Fruit fly (Drosophila melanogaster) whole organism, prepupa: Measurements from ENCODE around the gene CG34176.

ENCODE experiments used
- Blimp-1 ChIP-seq: fragments of 200-800 bp; sonication (Bioruptor generic); optimal IDR thresholded peaks from 3 replicates; lab custom pipeline; 2017; ENCODE audit warnings: missing biosample characterization, missing genetic modification characterization, mild to moderate bottlenecking, moderate library complexity, missing genetic modification reagents
- CG10631 ChIP-seq: fragments of 200-800 bp; sonication (Bioruptor generic); optimal IDR thresholded peaks from 2 replicates; lab custom pipeline; 2016; ENCODE audit warnings: missing biosample characterization, missing genetic modification characterization
- CG10669 ChIP-seq: fragments of 200-800 bp; sonication (Bioruptor generic); optimal IDR thresholded peaks from 3 replicates; lab custom pipeline; 2018; ENCODE audit warnings: missing biosample characterization, mild to moderate bottlenecking, missing genetic modification characterization, moderate library complexity
- CG11294 ChIP-seq: fragments of 200-800 bp; sonication (Bioruptor generic); IDR thresholded peaks from 2 replicates; pipeline ENCODE4 v1.3.6; 2022; ENCODE audit warnings: missing biosample characterization, missing genetic modification characterization
- CG11762 ChIP-seq: fragments of 200-800 bp; sonication (Bioruptor generic); optimal IDR thresholded peaks from 3 replicates; lab custom pipeline; 2016; ENCODE audit warnings: missing biosample characterization, missing genetic modification characterization; ENCODE audit not compliant: insufficient read depth
- CG11902 ChIP-seq: fragments of 200-800 bp; sonication (Bioruptor generic); optimal IDR thresholded peaks from 3 replicates; lab custom pipeline; 2016; ENCODE audit warnings: missing biosample characterization, missing genetic modification characterization
- CG15336 ChIP-seq: fragments of 200-800 bp; sonication (Bioruptor generic); IDR thresholded peaks from 2 replicates; pipeline ENCODE4 v1.3.6; 2022; ENCODE audit warnings: missing biosample characterization, missing genetic modification characterization
- CG1621 ChIP-seq: fragments of 200-800 bp; sonication (Bioruptor generic); optimal IDR thresholded peaks from 3 replicates; lab custom pipeline; 2018; ENCODE audit warnings: missing biosample characterization, mild to moderate bottlenecking, missing genetic modification characterization
- CG16779 ChIP-seq: fragments of 200-800 bp; sonication (Bioruptor generic); optimal IDR thresholded peaks from 3 replicates; lab custom pipeline; 2017; ENCODE audit warnings: missing biosample characterization, mild to moderate bottlenecking, missing genetic modification characterization
- CG3032 ChIP-seq: fragments of 200-800 bp; optimal IDR thresholded peaks from 2 replicates; lab custom pipeline; 2019; ENCODE audit warnings: missing biosample characterization, mild to moderate bottlenecking, missing genetic modification characterization, moderate library complexity
- CG31627 ChIP-seq: fragments of 200-800 bp; sonication (Bioruptor generic); optimal IDR thresholded peaks from 3 replicates; lab custom pipeline; 2016; ENCODE audit warnings: missing biosample characterization, missing genetic modification characterization
- CG32006 ChIP-seq: fragments of 200-800 bp; sonication (Bioruptor generic); optimal IDR thresholded peaks from 3 replicates; lab custom pipeline; 2017; ENCODE audit warnings: missing biosample characterization, mild to moderate bottlenecking, missing genetic modification characterization
- CG3919 ChIP-seq: fragments of 200-800 bp; sonication (Bioruptor generic); optimal IDR thresholded peaks from 3 replicates; lab custom pipeline; 2016; ENCODE audit warnings: missing biosample characterization, missing genetic modification characterization
- CG4318 ChIP-seq: fragments of 200-800 bp; sonication (Bioruptor generic); optimal IDR thresholded peaks from 3 replicates; lab custom pipeline; 2017; ENCODE audit warnings: missing biosample characterization, mild to moderate bottlenecking, missing genetic modification characterization
- CG6276 ChIP-seq: fragments of 200-800 bp; sonication (Bioruptor generic); optimal IDR thresholded peaks from 2 replicates; lab custom pipeline; 2017; ENCODE audit warnings: missing biosample characterization, mild to moderate bottlenecking, missing genetic modification characterization
- CG6792 ChIP-seq: fragments of 200-800 bp; sonication (Bioruptor generic); optimal IDR thresholded peaks from 3 replicates; lab custom pipeline; 2016; ENCODE audit warnings: missing biosample characterization, missing genetic modification characterization
- CG6808 ChIP-seq: fragments of 200-800 bp; sonication (Bioruptor generic); optimal IDR thresholded peaks from 3 replicates; lab custom pipeline; 2017; ENCODE audit warnings: missing biosample characterization, missing genetic modification characterization, mild to moderate bottlenecking, moderate library complexity, missing genetic modification reagents
- CG6854 ChIP-seq: fragments of 200-800 bp; sonication (Bioruptor generic); optimal IDR thresholded peaks from 2 replicates; lab custom pipeline; 2017; ENCODE audit warnings: missing biosample characterization, mild to moderate bottlenecking, missing genetic modification characterization
- CG7368 ChIP-seq: fragments of 200-800 bp; sonication (Bioruptor generic); optimal IDR thresholded peaks from 3 replicates; lab custom pipeline; 2016; ENCODE audit warnings: missing biosample characterization, missing genetic modification characterization
- CG8119 ChIP-seq: fragments of 200-800 bp; sonication (Bioruptor generic); IDR thresholded peaks from 3 replicates; pipeline ENCODE4 v1.3.6; 2022; ENCODE audit warnings: missing biosample characterization, missing genetic modification characterization
- CG8319 ChIP-seq: fragments of 200-800 bp; sonication (Bioruptor generic); optimal IDR thresholded peaks from 3 replicates; lab custom pipeline; 2016; ENCODE audit warnings: missing biosample characterization, missing genetic modification characterization
- CG8632 ChIP-seq: fragments of 200-800 bp; sonication (Bioruptor generic); optimal IDR thresholded peaks from 3 replicates; lab custom pipeline; 2016; ENCODE audit warnings: missing biosample characterization, missing genetic modification characterization
- CG9139 ChIP-seq: fragments of 200-800 bp; sonication (Bioruptor generic); optimal IDR thresholded peaks from 3 replicates; lab custom pipeline; 2017; ENCODE audit warnings: missing biosample characterization, mild to moderate bottlenecking, missing genetic modification characterization
- Eip75B ChIP-seq: fragments of 200-800 bp; sonication (Bioruptor generic); optimal IDR thresholded peaks from 3 replicates; lab custom pipeline; 2016; ENCODE audit warnings: missing biosample characterization, missing genetic modification characterization
- Eip78C ChIP-seq: fragments of 200-800 bp; sonication (Bioruptor generic); peaks from one replicate; lab custom pipeline; 2016; ENCODE audit warnings: missing biosample characterization, missing genetic modification characterization
- Eip93F ChIP-seq: fragments of 200-800 bp; sonication (Bioruptor generic); optimal IDR thresholded peaks from 2 replicates; lab custom pipeline; 2016; ENCODE audit warnings: missing biosample characterization, mild to moderate bottlenecking, missing genetic modification characterization
- Ets21C ChIP-seq: fragments of 200-800 bp; sonication (Bioruptor generic); optimal IDR thresholded peaks from 3 replicates; lab custom pipeline; 2016; ENCODE audit warnings: missing biosample characterization, missing genetic modification characterization
- Ets96B ChIP-seq: fragments of 200-800 bp; optimal IDR thresholded peaks from 2 replicates; lab custom pipeline; 2019; ENCODE audit warnings: missing biosample characterization, mild to moderate bottlenecking, missing genetic modification characterization, moderate library complexity
- Gug ChIP-seq: fragments of 200-800 bp; sonication (Bioruptor generic); IDR thresholded peaks from 2 replicates; pipeline ENCODE4 v1.3.6; 2022; ENCODE audit warnings: missing biosample characterization, missing genetic modification characterization
- Hr38 ChIP-seq: sonication (Bioruptor generic); optimal IDR thresholded peaks from 2 replicates; lab custom pipeline; 2016; ENCODE audit warnings: missing biosample characterization, missing genetic modification characterization
- Hr39 ChIP-seq: fragments of 200-800 bp; sonication (Bioruptor generic); optimal IDR thresholded peaks from 2 replicates; lab custom pipeline; 2016; ENCODE audit warnings: missing biosample characterization, missing genetic modification characterization
- Hr4 ChIP-seq: fragments of 200-800 bp; sonication (Bioruptor generic); optimal IDR thresholded peaks from 3 replicates; lab custom pipeline; 2016; ENCODE audit warnings: missing biosample characterization, missing genetic modification characterization
- Lpt ChIP-seq: fragments of 200-800 bp; sonication (Bioruptor generic); optimal IDR thresholded peaks from 3 replicates; lab custom pipeline; 2016; ENCODE audit warnings: missing biosample characterization, missing genetic modification characterization
- OdsH ChIP-seq: fragments of 200-800 bp; sonication (Bioruptor generic); optimal IDR thresholded peaks from 3 replicates; lab custom pipeline; 2016; ENCODE audit warnings: missing biosample characterization, missing genetic modification characterization
- Smox ChIP-seq: fragments of 200-800 bp; sonication (Bioruptor generic); optimal IDR thresholded peaks from 3 replicates; lab custom pipeline; 2016; ENCODE audit warnings: missing biosample characterization, missing genetic modification characterization
- Sox102F ChIP-seq: fragments of 200-800 bp; sonication (Bioruptor generic); optimal IDR thresholded peaks from 2 replicates; lab custom pipeline; 2016; ENCODE audit warnings: missing biosample characterization, mild to moderate bottlenecking, missing genetic modification characterization
- Sox15 ChIP-seq: fragments of 200-800 bp; sonication (Bioruptor generic); optimal IDR thresholded peaks from 3 replicates; lab custom pipeline; 2016; ENCODE audit warnings: missing biosample characterization, missing genetic modification characterization
- acj6 ChIP-seq: fragments of 200-800 bp; sonication (Bioruptor generic); optimal IDR thresholded peaks from 3 replicates; lab custom pipeline; 2016; ENCODE audit warnings: missing biosample characterization, missing genetic modification characterization
- cyc ChIP-seq: fragments of 200-800 bp; sonication (Bioruptor generic); optimal IDR thresholded peaks from 3 replicates; lab custom pipeline; 2016; ENCODE audit warnings: missing biosample characterization, missing genetic modification characterization
- dac ChIP-seq: fragments of 200-800 bp; sonication (Bioruptor generic); optimal IDR thresholded peaks from 2 replicates; lab custom pipeline; 2017; ENCODE audit warnings: missing biosample characterization, mild to moderate bottlenecking, missing genetic modification characterization
- dsx ChIP-seq: fragments of 200-800 bp; optimal IDR thresholded peaks from 3 replicates; lab custom pipeline; 2019; ENCODE audit warnings: missing biosample characterization, mild to moderate bottlenecking, missing genetic modification characterization, moderate library complexity; ENCODE audit not compliant: poor library complexity, severe bottlenecking
- eg ChIP-seq: fragments of 200-800 bp; sonication (Bioruptor generic); IDR thresholded peaks from 3 replicates; pipeline ENCODE4 v1.3.6; 2022; ENCODE audit warnings: missing biosample characterization, missing genetic modification characterization
- esn ChIP-seq: fragments of 200-800 bp; sonication (Bioruptor generic); optimal IDR thresholded peaks from 2 replicates; lab custom pipeline; 2016; ENCODE audit warnings: missing biosample characterization, mild to moderate bottlenecking, missing genetic modification characterization, moderate library complexity
- fd59A ChIP-seq: fragments of 200-800 bp; sonication (Bioruptor generic); optimal IDR thresholded peaks from 2 replicates; lab custom pipeline; 2017; ENCODE audit warnings: missing biosample characterization, mild to moderate bottlenecking, missing genetic modification characterization, missing genetic modification reagents
- fd85E ChIP-seq: fragments of 200-800 bp; sonication (Bioruptor generic); optimal IDR thresholded peaks from 3 replicates; lab custom pipeline; 2016; ENCODE audit warnings: missing biosample characterization, missing genetic modification characterization
- fkh ChIP-seq: fragments of 200-800 bp; sonication (Bioruptor generic); optimal IDR thresholded peaks from 3 replicates; lab custom pipeline; 2017; ENCODE audit warnings: missing biosample characterization, mild to moderate bottlenecking, missing genetic modification characterization, moderate library complexity
- salr ChIP-seq, 2 experiments: fragments of 200-800 bp; sonication (Bioruptor generic); optimal IDR thresholded peaks; 3 replicates each; lab custom pipeline; 2016 to 2018; ENCODE audit warnings: missing biosample characterization in 2 of 2, missing genetic modification characterization in 2 of 2, mild to moderate bottlenecking in 1 of 2
- ss ChIP-seq, 2 experiments: fragments of 200-800 bp; sonication (Bioruptor generic); optimal IDR thresholded peaks; 2 replicates in 1 of 2; 3 replicates in 1 of 2; lab custom pipeline; 2017 to 2018; ENCODE audit warnings: mild to moderate bottlenecking in 2 of 2, missing biosample characterization in 2 of 2, missing genetic modification characterization in 2 of 2, moderate library complexity in 1 of 2
- svp ChIP-seq: fragments of 200-800 bp; sonication (Bioruptor generic); peaks from one replicate; lab custom pipeline; 2016; ENCODE audit warnings: missing biosample characterization, missing genetic modification characterization
- topi ChIP-seq: fragments of 200-800 bp; sonication (Bioruptor generic); optimal IDR thresholded peaks from 3 replicates; lab custom pipeline; 2016; ENCODE audit warnings: missing biosample characterization, missing genetic modification characterization
- vri ChIP-seq: fragments of 200-800 bp; sonication (Bioruptor generic); optimal IDR thresholded peaks from 3 replicates; lab custom pipeline; 2016; ENCODE audit warnings: missing biosample characterization, mild to moderate bottlenecking, missing genetic modification characterization

CG34176 gene

dm6 chr2L:4053421-4054091, 49.7 kb downstream of the CG34176 start:
- TF ChIP-seq Eip75B (GFP tag; lab: Kevin White, UChicago): peak; percentile 33
- TF ChIP-seq Gug: peak; percentile 51
- TF ChIP-seq CG8319: peak; percentile 49
- peak; percentile 58 for TF ChIP-seq Smox (GFP tag; lab: Kevin White, UChicago)
- TF ChIP-seq CG10669 (GFP tag; lab: Kevin White, UChicago): peak; percentile 52
- peak; percentile 85 for TF ChIP-seq CG15336
- peak; percentile 36 for TF ChIP-seq CG11762
- TF ChIP-seq CG1621: peak; percentile 14
- peak; percentile 31 to 38 for TF ChIP-seq ss (GFP tag; optimal IDR thresholded peaks at IDR 0.05; lab: Kevin White, UChicago)
- peak; percentile 18 for TF ChIP-seq CG16779 (tag; lab: Kevin White, UChicago)
- peak; percentile 51; the same call in 2 of the 3 replicates for TF ChIP-seq eg (GFP tag; lab: Robert Waterston, UW)
- peak; percentile 68 for TF ChIP-seq CG6792 (GFP tag; lab: Kevin White, UChicago)
- TF ChIP-seq CG11294 (GFP tag; lab: Robert Waterston, UW): no peak
- TF ChIP-seq OdsH (GFP tag; lab: Kevin White, UChicago): peak; percentile 81
- TF ChIP-seq fkh (GFP tag; lab: Kevin White, UChicago): peak; percentile 70
- TF ChIP-seq CG10631 (GFP tag; lab: Kevin White, UChicago): peak; percentile 85
- peak in 1 of 2 experiments; percentile 61 for TF ChIP-seq salr (GFP tag; optimal IDR thresholded peaks at IDR 0.05; lab: Kevin White, UChicago)
- peak; percentile 64 for TF ChIP-seq CG3919 (GFP tag; lab: Kevin White, UChicago)
- peak; percentile 66 for TF ChIP-seq esn
- TF ChIP-seq Blimp-1: no peak
- no peak for TF ChIP-seq CG31627 (GFP tag; lab: Kevin White, UChicago)
- peak; percentile 45 for TF ChIP-seq CG7368 (GFP tag; lab: Kevin White, UChicago)
- peak; percentile 59 for TF ChIP-seq acj6 (GFP tag; lab: Kevin White, UChicago)
- TF ChIP-seq topi (GFP tag; lab: Kevin White, UChicago): peak; percentile 15
- TF ChIP-seq svp (GFP tag; lab: Kevin White, UChicago): peak; percentile 53
- no peak for TF ChIP-seq Sox15 (GFP tag; lab: Kevin White, UChicago)
- TF ChIP-seq vri (GFP tag; lab: Kevin White, UChicago): peak; percentile 15
- peak; percentile 93 for TF ChIP-seq Eip78C
- TF ChIP-seq CG4318 (GFP tag; lab: Kevin White, UChicago): peak; percentile 40
- peak; percentile 66 for TF ChIP-seq fd59A (GFP tag; lab: Kevin White, UChicago)
- TF ChIP-seq dac (GFP tag; lab: Kevin White, UChicago): no peak
- TF ChIP-seq fd85E (GFP tag; lab: Kevin White, UChicago): no peak
- no peak for TF ChIP-seq Eip93F (GFP tag; lab: Kevin White, UChicago)
- peak; percentile 43 for TF ChIP-seq Hr4 (GFP tag; lab: Kevin White, UChicago)
- TF ChIP-seq CG6808 (GFP tag; lab: Kevin White, UChicago): peak; percentile 66
- TF ChIP-seq cyc (GFP tag; lab: Kevin White, UChicago): no peak
- peak; percentile 54 for TF ChIP-seq Lpt (GFP tag; lab: Kevin White, UChicago)
- TF ChIP-seq Sox102F (GFP tag; lab: Kevin White, UChicago): peak; percentile 10
- TF ChIP-seq Hr39 (GFP tag; lab: Kevin White, UChicago): no peak
- TF ChIP-seq CG3032 (tag; lab: Kevin White, UChicago): peak; percentile 67
- peak; percentile 68 for TF ChIP-seq dsx (GFP tag; lab: Kevin White, UChicago)
- TF ChIP-seq Ets96B (tag; lab: Kevin White, UChicago): peak; percentile 71
- no peak for TF ChIP-seq Hr38 (GFP tag; lab: Kevin White, UChicago)
- TF ChIP-seq CG8119: peak; percentile 86
- peak; percentile 71 for TF ChIP-seq CG8632 (GFP tag; lab: Kevin White, UChicago)
- peak; percentile 73 for TF ChIP-seq CG32006 (GFP tag; lab: Kevin White, UChicago)
- TF ChIP-seq Ets21C (GFP tag; lab: Kevin White, UChicago): no peak
- TF ChIP-seq CG11902 (GFP tag; lab: Kevin White, UChicago): peak; percentile 10
- TF ChIP-seq CG6276 (GFP tag; lab: Kevin White, UChicago): peak; percentile 43
- TF ChIP-seq CG6854 (GFP tag; lab: Kevin White, UChicago): no peak
- peak; percentile 36 for TF ChIP-seq CG9139 (GFP tag; lab: Kevin White, UChicago)
